Worm (Caenorhabditis elegans) whole organism, L3 larva: Measurements from ENCODE around the gene lips-7.

Source experiments
- R02D3.7 ChIP-seq: fragments of 150-350 bp; optimal IDR thresholded peaks from 2 replicates; lab custom pipeline; 2014; ENCODE audit warnings: missing biosample characterization, missing genetic modification characterization
- aly-2 ChIP-seq: fragments of 150-350 bp; optimal IDR thresholded peaks from 2 replicates; lab custom pipeline; 2014; ENCODE audit warnings: missing biosample characterization, missing genetic modification characterization
- ceh-82 ChIP-seq: fragments of 150-350 bp; optimal IDR thresholded peaks from 2 replicates; lab custom pipeline; 2014; ENCODE audit warnings: missing biosample characterization, missing genetic modification characterization
- fos-1 ChIP-seq: fragments of 150-350 bp; optimal IDR thresholded peaks from 2 replicates; lab custom pipeline; 2014; ENCODE audit warnings: missing biosample characterization, missing genetic modification characterization
- lin-15B ChIP-seq: fragments of 150-350 bp; optimal IDR thresholded peaks from 2 replicates; lab custom pipeline; 2014; ENCODE audit warnings: missing biosample characterization, missing genetic modification characterization
- mml-1 ChIP-seq: fragments of 150-350 bp; sonication (generic microtip); optimal IDR thresholded peaks from 3 replicates; lab custom pipeline; 2014; ENCODE audit warnings: missing biosample characterization, missing genetic modification characterization
- nfya-1 ChIP-seq: sonication (generic microtip); optimal IDR thresholded peaks from 2 replicates; lab custom pipeline; 2017; ENCODE audit warnings: missing genetic modification characterization, mild to moderate bottlenecking, missing compliant biosample characterization, antibody characterized with exemption, moderate library complexity; ENCODE audit not compliant: insufficient read depth
- nhr-11 ChIP-seq: fragments of 150-350 bp; optimal IDR thresholded peaks from 2 replicates; lab custom pipeline; 2014; ENCODE audit warnings: missing biosample characterization, missing genetic modification characterization
- nhr-12 ChIP-seq: fragments of 150-350 bp; optimal IDR thresholded peaks from 2 replicates; lab custom pipeline; 2014; ENCODE audit warnings: missing biosample characterization, missing genetic modification characterization
- nhr-43 ChIP-seq: sonication (generic microtip); optimal IDR thresholded peaks from 2 replicates; lab custom pipeline; 2016; ENCODE audit warnings: mild to moderate bottlenecking, missing genetic modification characterization, missing compliant biosample characterization; ENCODE audit not compliant: poor library complexity, severe bottlenecking
- nhr-77 ChIP-seq: fragments of 150-350 bp; optimal IDR thresholded peaks from 2 replicates; lab custom pipeline; 2014; ENCODE audit warnings: missing biosample characterization, missing genetic modification characterization
- skn-1 ChIP-seq: fragments of 150-350 bp; optimal IDR thresholded peaks from 2 replicates; lab custom pipeline; 2014; ENCODE audit warnings: missing biosample characterization, missing genetic modification characterization
- unc-62 ChIP-seq: fragments of 150-350 bp; sonication (generic microtip); optimal IDR thresholded peaks from 4 replicates; lab custom pipeline; 2014; ENCODE audit warnings: missing biosample characterization, missing genetic modification reagents, missing genetic modification characterization
- ztf-11 ChIP-seq: fragments of 150-350 bp; optimal IDR thresholded peaks from 2 replicates; lab custom pipeline; 2014; ENCODE audit warnings: missing biosample characterization, missing genetic modification characterization

- TF ChIP-seq aly-2 (no peak), skn-1 (tag; lab: Kevin White, UChicago) (no peak), nhr-77 (no peak), ztf-11 (no peak), nfya-1 (tag; lab: Kevin White, UChicago) (no peak), nhr-12 (tag; lab: Kevin White, UChicago) (no peak), lin-15B (no peak), mml-1 (tag; lab: Kevin White, UChicago) (no peak), nhr-11 (no peak), R02D3.7 (tag; lab: Kevin White, UChicago) (no peak), unc-62 (GFP tag; lab: Kevin White, UChicago) (no peak), ceh-82 (tag; lab: Kevin White, UChicago) (no peak), fos-1 (no peak), nhr-43 (tag; lab: Kevin White, UChicago) (no peak)
Measured at ce11 chrII:596702-597101, 45.0 kb downstream of the lips-7 start.
